Worm (Caenorhabditis elegans): ENCODE results near the gene let-60.

Gene let-60

ce11 chrIV:11692071-11692673 lies 1.3 kb upstream of the let-60 start (continued):
- TF ChIP-seq ham-2 (GFP tag; optimal IDR thresholded peaks at IDR 0.05) (peak; percentile 97), nhr-76 (tag; optimal IDR thresholded peaks at IDR 0.05) (no peak), hlh-1 (tag; optimal IDR thresholded peaks at IDR 0.05) (peak; percentile 73), ceh-83 (GFP tag; optimal IDR thresholded peaks at IDR 0.05) (no peak)

ce11 chrIV:11691524-11691923 lies 636 bp upstream of the let-60 start:
- TF ChIP-seq M03D4.4 (tag; optimal IDR thresholded peaks at IDR 0.05) (no peak), nhr-28 (tag; optimal IDR thresholded peaks at IDR 0.05) (no peak), cnd-1 (tag; optimal IDR thresholded peaks at IDR 0.05) (no peak), flh-1 (GFP tag; optimal IDR thresholded peaks at IDR 0.05) (no peak), snpc-4 (tag; optimal IDR thresholded peaks at IDR 0.05) (no peak), ceh-43 (GFP tag; optimal IDR thresholded peaks at IDR 0.05) (no peak), ztf-11 (tag; optimal IDR thresholded peaks at IDR 0.05) (no peak), nhr-237 (tag; optimal IDR thresholded peaks at IDR 0.05) (no peak), pha-4 (tag; optimal IDR thresholded peaks at IDR 0.05) (no peak), drap-1 (GFP tag; optimal IDR thresholded peaks at IDR 0.05) (no peak), mls-2 (tag; optimal IDR thresholded peaks at IDR 0.05) (no peak), hlh-1 (tag; optimal IDR thresholded peaks at IDR 0.05) (no peak), nhr-2 (tag; optimal IDR thresholded peaks at IDR 0.05) (no peak)

- TF ChIP-seq cnd-1 (tag; optimal IDR thresholded peaks at IDR 0.05) (no peak), bed-3 (GFP tag; optimal IDR thresholded peaks at IDR 0.05) (peak; percentile 2)
These were observed 2.9 kb downstream of the let-60 start, which contains the start of gene ZK792.5 for ce11 chrIV:11688018-11688417. ZK792.5 (minus strand) TSS chrIV:11688118.

- TF ChIP-seq ham-2 (GFP tag; optimal IDR thresholded peaks at IDR 0.05) (no peak), bed-3 (GFP tag; optimal IDR thresholded peaks at IDR 0.05) (no peak), unc-120 (tag; optimal IDR thresholded peaks at IDR 0.05; ENCODE audit: poor library complexity, severe bottlenecking) (no peak), mls-2 (tag; optimal IDR thresholded peaks at IDR 0.05) (no peak)
These were observed 9.0 kb downstream of the let-60 start, which contains the start of gene ZK792.4 for ce11 chrIV:11681905-11682304. ZK792.4 (minus strand) TSS chrIV:11682005.

ce11 chrIV:11676054-11676453 lies 14.8 kb downstream of the let-60 start, which contains the start of gene inx-9:
inx-9 (plus strand) TSS chrIV:11676354.
- TF ChIP-seq elt-1 (tag; optimal IDR thresholded peaks at IDR 0.05; ENCODE audit: borderline replicate concordance, insufficient read depth): no peak
- TF ChIP-seq unc-62 (GFP tag; optimal IDR thresholded peaks at IDR 0.05): no peak
- no peak for TF ChIP-seq lin-13 (tag; optimal IDR thresholded peaks at IDR 0.05)
- TF ChIP-seq sptf-1 (tag; optimal IDR thresholded peaks at IDR 0.05): no peak
- no peak for TF ChIP-seq cnd-1 (tag; optimal IDR thresholded peaks at IDR 0.05)
- no peak for TF ChIP-seq nhr-12 (tag; optimal IDR thresholded peaks at IDR 0.05)
- TF ChIP-seq nhr-28 (tag; optimal IDR thresholded peaks at IDR 0.05): no peak
- no peak for TF ChIP-seq nhr-237 (tag; optimal IDR thresholded peaks at IDR 0.05)
- no peak for TF ChIP-seq tbx-8 (GFP tag; optimal IDR thresholded peaks at IDR 0.05)
- no peak for TF ChIP-seq elt-3 (tag; optimal IDR thresholded peaks at IDR 0.05)
- TF ChIP-seq mls-2 (tag; optimal IDR thresholded peaks at IDR 0.05): no peak
- no peak for TF ChIP-seq hlh-1 (tag; optimal IDR thresholded peaks at IDR 0.05)
- no peak for TF ChIP-seq zip-8 (tag; optimal IDR thresholded peaks at IDR 0.05)
- no peak for TF ChIP-seq lsy-2 (tag; optimal IDR thresholded peaks at IDR 0.05)
- no peak for TF ChIP-seq M03D4.4 (tag; optimal IDR thresholded peaks at IDR 0.05)
- no peak for TF ChIP-seq pha-4 (tag; optimal IDR thresholded peaks at IDR 0.05)

- TF ChIP-seq ceh-83 (GFP tag; optimal IDR thresholded peaks at IDR 0.05): no peak
- no peak for TF ChIP-seq nhr-2 (tag; optimal IDR thresholded peaks at IDR 0.05)
- TF ChIP-seq hlh-1 (tag; optimal IDR thresholded peaks at IDR 0.05): no peak
- TF ChIP-seq unc-120 (tag; optimal IDR thresholded peaks at IDR 0.05; ENCODE audit: poor library complexity, severe bottlenecking): no peak
- TF ChIP-seq tbx-8 (GFP tag; optimal IDR thresholded peaks at IDR 0.05): no peak
- no peak for TF ChIP-seq nhr-76 (tag; optimal IDR thresholded peaks at IDR 0.05)
- no peak for TF ChIP-seq lsy-2 (tag; optimal IDR thresholded peaks at IDR 0.05)
- no peak for TF ChIP-seq pha-4 (tag; optimal IDR thresholded peaks at IDR 0.05)
- TF ChIP-seq ztf-11 (tag; optimal IDR thresholded peaks at IDR 0.05): no peak
- no peak for TF ChIP-seq sem-2 (GFP tag; optimal IDR thresholded peaks at IDR 0.05)
- no peak for TF ChIP-seq M03D4.4 (tag; optimal IDR thresholded peaks at IDR 0.05)
- TF ChIP-seq lin-32 (GFP tag; optimal IDR thresholded peaks at IDR 0.05): no peak
- no peak for TF ChIP-seq cnd-1 (tag; optimal IDR thresholded peaks at IDR 0.05)
These were observed 17.3 kb downstream of the let-60 start, which contains the start of gene inx-8 for ce11 chrIV:11673543-11673942. inx-8 (plus strand) TSS chrIV:11673843.
